Fruit fly (Drosophila melanogaster): Measurements from ENCODE around the gene Npc2d.

Npc2d gene

DNA sequence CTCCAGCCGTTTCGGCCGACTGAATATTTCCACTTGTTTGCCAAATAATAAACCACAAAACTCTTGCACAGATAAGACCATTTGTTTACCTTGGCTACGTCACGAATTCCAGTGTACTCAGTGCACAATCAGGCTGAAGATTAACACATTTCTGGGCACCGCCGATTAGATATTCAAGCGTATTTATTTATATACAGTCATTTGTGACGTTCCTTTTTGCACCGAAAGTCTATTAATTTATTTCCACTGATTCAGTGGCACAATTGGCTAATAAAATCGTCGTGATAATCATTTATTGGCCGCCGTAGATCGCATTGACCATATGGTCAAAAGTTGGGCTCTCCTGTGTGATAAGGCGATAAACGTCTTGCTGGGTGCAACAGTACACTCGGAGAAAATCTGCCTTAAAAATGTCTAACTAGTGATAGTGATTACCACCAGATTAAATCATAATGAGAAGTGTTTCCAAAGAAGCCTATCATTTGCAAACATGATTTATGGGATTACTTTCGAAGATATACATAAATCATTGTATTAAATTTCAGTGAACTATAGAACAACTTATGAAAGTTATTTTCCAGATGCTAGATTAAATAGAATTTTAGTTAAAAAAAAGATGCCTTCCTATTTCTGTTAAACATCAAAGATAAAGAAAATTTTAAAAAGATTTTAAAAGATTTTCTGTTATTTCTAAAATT is 1.5 kb downstream of the Npc2d start (continued):
- TF ChIP-seq Dll (GFP tag; IDR thresholded peaks at IDR 0.05; ENCODE audit: partially characterized antibody) (no peak), CG6689 (GFP tag; IDR thresholded peaks at IDR 0.05) (no peak), B-H2 (GFP tag; optimal IDR thresholded peaks at IDR 0.05) (peak; percentile 59), CG11085 (GFP tag; IDR thresholded peaks at IDR 0.05) (no peak), CG14050 (GFP tag; IDR thresholded peaks at IDR 0.05) (no peak), emc (GFP tag; optimal IDR thresholded peaks at IDR 0.05) (no peak), Tbp (GFP tag; optimal IDR thresholded peaks at IDR 0.05) (no peak), E2f1 (GFP tag; IDR thresholded peaks at IDR 0.05) (no peak), BtbVII (GFP tag; optimal IDR thresholded peaks at IDR 0.05) (peak; percentile 84), fd3F (GFP tag; optimal IDR thresholded peaks at IDR 0.05) (no peak), Ravus (GFP tag; IDR thresholded peaks at IDR 0.05) (no peak), CG32772 (GFP tag; IDR thresholded peaks at IDR 0.05) (no peak), CG12391 (tag; optimal IDR thresholded peaks at IDR 0.05) (peak; percentile 23), lmd (GFP tag; IDR thresholded peaks at IDR 0.05) (no peak), ATbp (GFP tag; optimal IDR thresholded peaks at IDR 0.05) (no peak), tap (tag; optimal IDR thresholded peaks at IDR 0.05) (no peak), CG4328 (GFP tag; optimal IDR thresholded peaks at IDR 0.05) (no peak), sens-2 (GFP tag; IDR thresholded peaks at IDR 0.05) (no peak), lbe (GFP tag; optimal IDR thresholded peaks at IDR 0.05) (peak; percentile 39), bab2 (GFP tag; optimal IDR thresholded peaks at IDR 0.05) (no peak), CG12071 (GFP tag; optimal IDR thresholded peaks at IDR 0.05) (peak; percentile 57), H15 (GFP tag; IDR thresholded peaks at IDR 0.05) (no peak), Bgb (GFP tag; IDR thresholded peaks at IDR 0.05; ENCODE audit: partially characterized antibody) (no peak), CHES-1-like (GFP tag; optimal IDR thresholded peaks at IDR 0.05) (no peak), gt (GFP tag; IDR thresholded peaks at IDR 0.05) (no peak), CG17912 (GFP tag; optimal IDR thresholded peaks at IDR 0.05) (no peak), CG14710 (tag; optimal IDR thresholded peaks at IDR 0.05) (no peak), chn (GFP tag; optimal IDR thresholded peaks at IDR 0.05) (no peak), Awh (GFP tag; IDR thresholded peaks at IDR 0.05) (no peak), crol (GFP tag; IDR thresholded peaks at IDR 0.05) (no peak), pnt (GFP tag; optimal IDR thresholded peaks at IDR 0.05) (no peak), ewg (GFP tag; optimal IDR thresholded peaks at IDR 0.05) (no peak), az2 (GFP tag; optimal IDR thresholded peaks at IDR 0.05) (no peak), CG12942 (GFP tag; optimal IDR thresholded peaks at IDR 0.05) (no peak), CG12104 (GFP tag; optimal IDR thresholded peaks at IDR 0.05) (no peak), jigr1 (GFP tag; IDR thresholded peaks at IDR 0.05) (no peak), CG42726 (GFP tag; IDR thresholded peaks at IDR 0.05; ENCODE audit: partially characterized antibody) (no peak), Neu2 (GFP tag; optimal IDR thresholded peaks at IDR 0.05; ENCODE audit: borderline replicate concordance) (no peak), zen (tag; optimal IDR thresholded peaks at IDR 0.05) (no peak), z (GFP tag; IDR thresholded peaks at IDR 0.05) (no peak), sob (GFP tag; IDR thresholded peaks at IDR 0.05) (no peak), lab (GFP tag; optimal IDR thresholded peaks at IDR 0.05) (peak; percentile 7), CG2875 (GFP tag; optimal IDR thresholded peaks at IDR 0.05) (no peak), ken (GFP tag; IDR thresholded peaks at IDR 0.05) (no peak), CG17612 (GFP tag; IDR thresholded peaks at IDR 0.05) (no peak), psq (GFP tag; optimal IDR thresholded peaks at IDR 0.05) (no peak), CG13424 (tag; optimal IDR thresholded peaks at IDR 0.05) (peak; percentile 27), hbn (GFP tag; IDR thresholded peaks at IDR 0.05; ENCODE audit: partially characterized antibody) (no peak), nom (GFP tag; optimal IDR thresholded peaks at IDR 0.05) (no peak), CG7372 (GFP tag; IDR thresholded peaks at IDR 0.05) (no peak), lilli (GFP tag; optimal IDR thresholded peaks at IDR 0.05) (no peak)
